Fruit fly (Drosophila melanogaster) whole organism, pupa: ENCODE measurements around the gene CG3708.

Experiments used
- CG13204 ChIP-seq: fragments of 200-800 bp; sonication (Bioruptor generic); optimal IDR thresholded peaks from 2 replicates; lab custom pipeline; 2018; ENCODE audit warnings: missing biosample characterization, mild to moderate bottlenecking, missing genetic modification characterization, moderate library complexity
- CG14655 ChIP-seq: fragments of 200-800 bp; sonication (Bioruptor generic); optimal IDR thresholded peaks from 3 replicates; lab custom pipeline; 2017; ENCODE audit warnings: mild to moderate bottlenecking, missing biosample characterization, missing genetic modification reagents, missing genetic modification characterization
- CG32121 ChIP-seq: fragments of 200-800 bp; sonication (Bioruptor generic); IDR thresholded peaks from 2 replicates; pipeline ENCODE4 v1.3.6; 2022; ENCODE audit warnings: missing biosample characterization, missing genetic modification characterization
- CG34367 ChIP-seq: fragments of 200-800 bp; sonication (Bioruptor generic); optimal IDR thresholded peaks from 2 replicates; lab custom pipeline; 2018; ENCODE audit warnings: missing biosample characterization, mild to moderate bottlenecking, missing genetic modification characterization
- CG4496 ChIP-seq: fragments of 200-800 bp; sonication (Bioruptor generic); IDR thresholded peaks from 3 replicates; pipeline ENCODE4 v1.3.6; 2022; ENCODE audit warnings: missing biosample characterization, missing genetic modification characterization
- CG8159 ChIP-seq: fragments of 200-800 bp; sonication (Bioruptor generic); optimal IDR thresholded peaks from 3 replicates; lab custom pipeline; 2018; ENCODE audit warnings: missing biosample characterization, mild to moderate bottlenecking, missing genetic modification characterization, moderate library complexity
- EcR ChIP-seq: fragments of 200-800 bp; sonication (Bioruptor generic); optimal IDR thresholded peaks from 3 replicates; lab custom pipeline; 2019; ENCODE audit warnings: missing biosample characterization, missing genetic modification characterization, mild to moderate bottlenecking, moderate library complexity, missing genetic modification reagents
- Ets98B ChIP-seq: fragments of 200-800 bp; sonication (Bioruptor generic); IDR thresholded peaks from 2 replicates; pipeline ENCODE4 v1.3.6; 2022; ENCODE audit warnings: missing biosample characterization, missing genetic modification characterization
- Pif1B ChIP-seq: fragments of 200-800 bp; sonication (Bioruptor generic); optimal IDR thresholded peaks from 3 replicates; lab custom pipeline; 2016; ENCODE audit warnings: missing biosample characterization, missing genetic modification characterization
- Snoo ChIP-seq: fragments of 200-800 bp; sonication (Bioruptor generic); optimal IDR thresholded peaks from 3 replicates; lab custom pipeline; 2017; ENCODE audit warnings: missing biosample characterization, mild to moderate bottlenecking, missing genetic modification characterization, inconsistent platforms
- fd96Ca ChIP-seq: fragments of 200-800 bp; sonication (Bioruptor generic); IDR thresholded peaks from 3 replicates; pipeline ENCODE4 v1.3.6; 2022; ENCODE audit warnings: missing biosample characterization, missing genetic modification characterization

- TF ChIP-seq EcR (no peak), CG32121 (GFP tag; lab: Robert Waterston, UW) (no peak), CG34367 (tag; lab: Kevin White, UChicago) (no peak), CG4496 (no peak), CG14655 (GFP tag; lab: Kevin White, UChicago) (no peak), fd96Ca (GFP tag; lab: Robert Waterston, UW) (no peak), CG8159 (tag; lab: Kevin White, UChicago) (no peak), Snoo (no peak), Ets98B (GFP tag; lab: Robert Waterston, UW) (no peak), Pif1B (GFP tag; lab: Kevin White, UChicago) (no peak), CG13204 (no peak)
Measured at dm6 chrX:927209-927862, 2.6 kb downstream of the CG3708 start, which contains the start of gene Lztr1.
